Worm (Caenorhabditis elegans) whole organism, L4 larva: Measurements from ENCODE around the gene set-24.

Experiments used
- D1046.2 ChIP-seq: fragments of 200-800 bp; sonication (Bioruptor generic); IDR thresholded peaks from 2 replicates; pipeline ENCODE4 v1.3.6; 2022; ENCODE audit warnings: missing genetic modification characterization, missing compliant biosample characterization
- F37D6.2 ChIP-seq: sonication (generic microtip); optimal IDR thresholded peaks from 2 replicates; lab custom pipeline; 2016; ENCODE audit warnings: mild to moderate bottlenecking, missing genetic modification characterization, missing compliant biosample characterization
- T26A8.4 ChIP-seq: fragments of 200-800 bp; sonication (Bioruptor generic); IDR thresholded peaks from 2 replicates; pipeline ENCODE4 v1.3.6; 2022; ENCODE audit warnings: missing genetic modification characterization, missing compliant biosample characterization
- Y5F2A.4 ChIP-seq: fragments of 200-800 bp; sonication (Bioruptor generic); optimal IDR thresholded peaks from 2 replicates; lab custom pipeline; 2018; ENCODE audit warnings: mild to moderate bottlenecking, missing genetic modification characterization, missing compliant biosample characterization
- aha-1 ChIP-seq: fragments of 150-350 bp; peaks from one replicate; lab custom pipeline; 2014; ENCODE audit warnings: missing biosample characterization, missing genetic modification characterization
- attf-4 ChIP-seq: sonication (generic microtip); optimal IDR thresholded peaks from 3 replicates; lab custom pipeline; 2017; ENCODE audit warnings: missing biosample characterization, missing genetic modification characterization
- ceh-28 ChIP-seq: fragments of 150-350 bp; optimal IDR thresholded peaks from 2 replicates; lab custom pipeline; 2014; ENCODE audit warnings: missing biosample characterization, missing genetic modification reagents, missing genetic modification characterization
- cey-2 ChIP-seq: sonication (generic microtip); optimal IDR thresholded peaks from 3 replicates; lab custom pipeline; 2017; ENCODE audit warnings: missing genetic modification characterization, mild to moderate bottlenecking, missing compliant biosample characterization, antibody characterized with exemption, borderline replicate concordance; ENCODE audit not compliant: insufficient read depth
- ctbp-1 ChIP-seq: fragments of 200-800 bp; sonication (Bioruptor generic); IDR thresholded peaks from 2 replicates; pipeline ENCODE4 v1.3.6; 2022; ENCODE audit warnings: missing genetic modification reagents, missing genetic modification characterization, missing compliant biosample characterization
- daf-16 ChIP-seq, 3 experiments: sonication (generic microtip); optimal IDR thresholded peaks; 2 replicates each; lab custom pipeline; 2016 to 2017; ENCODE audit warnings: missing genetic modification characterization in 3 of 3, missing genetic modification reagents in 3 of 3, mild to moderate bottlenecking in 2 of 3, missing compliant biosample characterization in 2 of 3, missing biosample characterization in 1 of 3, moderate library complexity in 1 of 3
- dmd-9 ChIP-seq: fragments of 200-800 bp; sonication (Bioruptor generic); IDR thresholded peaks from 2 replicates; pipeline ENCODE4 v1.3.6; 2022; ENCODE audit warnings: missing genetic modification reagents, missing genetic modification characterization, missing compliant biosample characterization
- dpl-1 ChIP-seq: fragments of 150-350 bp; optimal IDR thresholded peaks from 2 replicates; lab custom pipeline; 2014; ENCODE audit warnings: missing biosample characterization, missing genetic modification reagents, missing genetic modification characterization
- duxl-1 ChIP-seq: sonication (generic microtip); optimal IDR thresholded peaks from 2 replicates; lab custom pipeline; 2016; ENCODE audit warnings: mild to moderate bottlenecking, missing genetic modification characterization, moderate library complexity, missing compliant biosample characterization; ENCODE audit not compliant: poor library complexity
- dve-1 ChIP-seq: sonication (generic microtip); optimal IDR thresholded peaks from 2 replicates; lab custom pipeline; 2017; ENCODE audit warnings: antibody characterized with exemption, mild to moderate bottlenecking, missing genetic modification characterization, missing compliant biosample characterization; ENCODE audit not compliant: insufficient read depth
- fkh-10 ChIP-seq: fragments of 150-350 bp; optimal IDR thresholded peaks from 2 replicates; lab custom pipeline; 2014; ENCODE audit warnings: missing biosample characterization, missing genetic modification reagents, missing genetic modification characterization
- hif-1 ChIP-seq, 2 experiments: sonication (generic microtip); optimal IDR thresholded peaks; 2 replicates each; lab custom pipeline; 2016 to 2017; ENCODE audit warnings: missing compliant biosample characterization in 2 of 2, missing genetic modification characterization in 2 of 2, missing genetic modification reagents in 2 of 2, missing genotype in 2 of 2, mild to moderate bottlenecking in 1 of 2
- hlh-11 ChIP-seq: fragments of 200-800 bp; sonication (Bioruptor generic); optimal IDR thresholded peaks from 2 replicates; lab custom pipeline; 2018; ENCODE audit warnings: mild to moderate bottlenecking, missing genetic modification characterization, missing compliant biosample characterization
- hlh-30 ChIP-seq: sonication (generic microtip); optimal IDR thresholded peaks from 2 replicates; lab custom pipeline; 2017; ENCODE audit warnings: antibody characterized with exemption, mild to moderate bottlenecking, missing genetic modification characterization, missing compliant biosample characterization; ENCODE audit not compliant: insufficient read depth
- hmg-1.1 ChIP-seq: fragments of 200-800 bp; sonication (Bioruptor generic); IDR thresholded peaks from 2 replicates; pipeline ENCODE4 v1.3.6; 2022; ENCODE audit warnings: missing genetic modification reagents, missing genetic modification characterization, missing compliant biosample characterization
- jun-1 ChIP-seq: fragments of 150-350 bp; optimal IDR thresholded peaks from 2 replicates; lab custom pipeline; 2014; ENCODE audit warnings: missing biosample characterization, missing genetic modification reagents, missing genetic modification characterization
- lim-7 ChIP-seq: fragments of 200-800 bp; sonication (Bioruptor generic); IDR thresholded peaks from 2 replicates; pipeline ENCODE4 v1.3.6; 2022; ENCODE audit warnings: missing genetic modification characterization, missing compliant biosample characterization
- lin-1 ChIP-seq: fragments of 200-800 bp; sonication (Bioruptor generic); IDR thresholded peaks from 2 replicates; pipeline ENCODE4 v1.3.6; 2022; ENCODE audit warnings: missing genetic modification reagents, missing genetic modification characterization, missing compliant biosample characterization
- lin-13 ChIP-seq: fragments of 150-350 bp; optimal IDR thresholded peaks from 2 replicates; lab custom pipeline; 2014; ENCODE audit warnings: missing biosample characterization, missing genetic modification reagents, missing genetic modification characterization
- lsy-2 ChIP-seq, 2 experiments: fragments of 150-350 bp in 1 of 2; sonication (generic microtip) in 1 of 2; optimal IDR thresholded peaks; 2 replicates each; lab custom pipeline; 2014 to 2017; ENCODE audit warnings: missing biosample characterization in 2 of 2, missing genetic modification characterization in 2 of 2
- madf-9 ChIP-seq: fragments of 200-800 bp; sonication (Bioruptor generic); conservative IDR thresholded peaks from 2 replicates; pipeline ENCODE4 v1.3.6; 2022; ENCODE audit warnings: missing genetic modification reagents, missing genetic modification characterization, missing compliant biosample characterization
- mdl-1 ChIP-seq, 2 experiments: fragments of 150-350 bp in 1 of 2; sonication (generic microtip) in 1 of 2; optimal IDR thresholded peaks; 2 replicates each; lab custom pipeline; 2014 to 2017; ENCODE audit warnings: missing biosample characterization in 2 of 2, missing genetic modification characterization in 2 of 2
- mdt-29 ChIP-seq: fragments of 200-800 bp; sonication (Bioruptor generic); IDR thresholded peaks from 2 replicates; pipeline ENCODE4 v1.3.6; 2022; ENCODE audit warnings: missing genetic modification reagents, missing genetic modification characterization, missing compliant biosample characterization
- mxl-3 ChIP-seq: fragments of 200-800 bp; sonication (Bioruptor generic); optimal IDR thresholded peaks from 2 replicates; lab custom pipeline; 2018; ENCODE audit warnings: mild to moderate bottlenecking, missing genetic modification characterization, missing compliant biosample characterization
- nhr-10 ChIP-seq: fragments of 150-350 bp; optimal IDR thresholded peaks from 2 replicates; lab custom pipeline; 2014; ENCODE audit warnings: missing biosample characterization, missing genetic modification characterization
- nhr-11 ChIP-seq: fragments of 150-350 bp; optimal IDR thresholded peaks from 2 replicates; lab custom pipeline; 2014; ENCODE audit warnings: missing biosample characterization, missing genetic modification characterization
- nhr-41 ChIP-seq: fragments of 200-800 bp; sonication (Bioruptor generic); IDR thresholded peaks from 2 replicates; pipeline ENCODE4 v1.3.6; 2022; ENCODE audit warnings: missing genetic modification reagents, missing genetic modification characterization, missing compliant biosample characterization
- nhr-42 ChIP-seq: fragments of 200-800 bp; sonication (Bioruptor generic); IDR thresholded peaks from 2 replicates; pipeline ENCODE4 v1.3.6; 2022; ENCODE audit warnings: missing genetic modification characterization, missing compliant biosample characterization
- nhr-48 ChIP-seq: sonication (generic microtip); optimal IDR thresholded peaks from 2 replicates; lab custom pipeline; 2016; ENCODE audit warnings: mild to moderate bottlenecking, missing genetic modification characterization, missing compliant biosample characterization
- nhr-6 ChIP-seq: fragments of 150-350 bp; optimal IDR thresholded peaks from 2 replicates; lab custom pipeline; 2014; ENCODE audit warnings: missing biosample characterization, missing genetic modification characterization
- nhr-76 ChIP-seq: fragments of 150-350 bp; optimal IDR thresholded peaks from 2 replicates; lab custom pipeline; 2014; ENCODE audit warnings: missing biosample characterization, missing genetic modification characterization
- rbr-2 ChIP-seq: sonication (generic microtip); optimal IDR thresholded peaks from 2 replicates; lab custom pipeline; 2016; ENCODE audit warnings: missing genotype, missing genetic modification characterization, missing compliant biosample characterization
- saeg-2 ChIP-seq: fragments of 200-800 bp; sonication (Bioruptor generic); IDR thresholded peaks from 2 replicates; pipeline ENCODE4 v1.3.6; 2022; ENCODE audit warnings: missing genetic modification reagents, missing genetic modification characterization, missing compliant biosample characterization
- sdz-12 ChIP-seq: fragments of 200-800 bp; sonication (Bioruptor generic); optimal IDR thresholded peaks from 2 replicates; lab custom pipeline; 2018; ENCODE audit warnings: mild to moderate bottlenecking, missing genetic modification characterization, missing compliant biosample characterization
- set-16 ChIP-seq: fragments of 200-800 bp; sonication (Bioruptor generic); IDR thresholded peaks from 2 replicates; pipeline ENCODE4 v1.3.6; 2022; ENCODE audit warnings: missing genetic modification reagents, missing genetic modification characterization, missing compliant biosample characterization
- snpc-1.2 ChIP-seq: fragments of 200-800 bp; sonication (Bioruptor generic); IDR thresholded peaks from 2 replicates; pipeline ENCODE4 v1.3.6; 2022; ENCODE audit warnings: missing genetic modification reagents, missing genetic modification characterization, missing compliant biosample characterization
- unc-62 ChIP-seq, 3 experiments: fragments of 150-350 bp in 1 of 3; sonication (generic microtip); optimal IDR thresholded peaks in 2 of 3; peaks in 1 of 3; 1 replicate in 1 of 3; 2 replicates in 2 of 3; lab custom pipeline; 2014 to 2017; ENCODE audit warnings: missing biosample characterization in 3 of 3, missing genetic modification characterization in 3 of 3, missing genetic modification reagents in 3 of 3, missing genotype in 1 of 3
- zag-1 ChIP-seq: fragments of 150-350 bp; optimal IDR thresholded peaks from 2 replicates; lab custom pipeline; 2014; ENCODE audit warnings: missing biosample characterization, missing genetic modification characterization
- zfp-2 ChIP-seq: sonication (generic microtip); optimal IDR thresholded peaks from 2 replicates; lab custom pipeline; 2016; ENCODE audit warnings: mild to moderate bottlenecking, missing genetic modification characterization, missing compliant biosample characterization
- zip-11 ChIP-seq: fragments of 200-800 bp; sonication (Bioruptor generic); IDR thresholded peaks from 2 replicates; pipeline ENCODE4 v1.3.6; 2022; ENCODE audit warnings: missing genetic modification characterization, missing compliant biosample characterization
- ztf-11 ChIP-seq: fragments of 150-350 bp; optimal IDR thresholded peaks from 2 replicates; lab custom pipeline; 2014; ENCODE audit warnings: missing biosample characterization, missing genetic modification characterization
- ztf-7 ChIP-seq: fragments of 150-350 bp; optimal IDR thresholded peaks from 2 replicates; lab custom pipeline; 2014; ENCODE audit warnings: missing biosample characterization, missing genetic modification characterization

The set-24 gene

ce11 chrII:12107840-12108239 lies 22.9 kb downstream of the set-24 start, which contains the start of gene Y17G7B.18 (continued):
- TF ChIP-seq unc-62 (GFP tag; optimal IDR thresholded peaks at IDR 0.05 in 1 of 2; lab: Kevin White, UChicago) (peak in 1 of 2 experiments; percentile 87), unc-62 (tag; optimal IDR thresholded peaks at IDR 0.05; lab: Kevin White, UChicago) (no peak), lim-7 (GFP tag; lab: Robert Waterston, UW) (no peak), snpc-1.2 (GFP tag; lab: Robert Waterston, UW) (no peak), lsy-2 (tag; optimal IDR thresholded peaks at IDR 0.05; lab: Kevin White, UChicago) (peak in 1 of 2 experiments; percentile 83), F37D6.2 (tag; lab: Kevin White, UChicago) (peak; percentile 1), rbr-2 (tag; lab: Kevin White, UChicago) (peak; percentile 48), sdz-12 (GFP tag; lab: Kevin White, UChicago) (no peak), fkh-10 (peak; percentile 62), nhr-41 (GFP tag; lab: Robert Waterston, UW) (no peak)
- TF ChIP-seq, all 104 proteins: peak for 18

DNA sequence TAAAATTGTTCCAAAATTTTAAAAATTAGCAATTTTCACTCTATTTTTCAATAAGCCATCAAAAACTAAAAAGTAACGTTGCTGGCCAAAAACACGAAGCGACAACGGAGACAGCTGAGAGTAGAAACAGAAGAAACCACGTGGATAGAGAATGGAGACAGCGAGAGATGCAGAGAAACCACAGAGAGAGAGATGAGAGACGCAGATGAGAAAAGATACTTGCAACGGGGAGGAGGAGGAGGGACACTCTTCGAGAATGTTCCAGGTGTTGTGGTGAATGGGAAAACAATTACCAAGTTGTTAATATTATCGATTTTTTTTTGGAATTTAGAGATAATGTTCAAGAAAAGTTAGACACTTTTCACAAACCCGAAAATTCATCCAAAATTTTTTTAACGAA lies 28.4 kb downstream of the set-24 start:
- peak; percentile 96 for TF ChIP-seq mxl-3
- TF ChIP-seq dmd-9: peak; percentile 51; the same call in 1 of the 2 replicates
- peak; percentile 89 for TF ChIP-seq nhr-48 (tag; lab: Kevin White, UChicago)
- no peak for TF ChIP-seq zip-11
- peak; percentile 74 for TF ChIP-seq F37D6.2 (tag; lab: Kevin White, UChicago)
- TF ChIP-seq D1046.2 (GFP tag; lab: Robert Waterston, UW): 0 out of 2 replicates have a peak, but pooled peaks have one; percentile 35
- peak; percentile 91 for TF ChIP-seq nhr-6 (tag; lab: Kevin White, UChicago)
- TF ChIP-seq jun-1 (tag; lab: Kevin White, UChicago): peak; percentile 58
- TF ChIP-seq hlh-30 (tag; lab: Kevin White, UChicago): peak; percentile 98
- peak; percentile 55 for TF ChIP-seq duxl-1 (tag; lab: Kevin White, UChicago)
- peak; percentile 97 for TF ChIP-seq nhr-11 (tag; lab: Kevin White, UChicago)
- TF ChIP-seq dve-1: peak; percentile 98
- TF ChIP-seq ctbp-1 (GFP tag; lab: Robert Waterston, UW): 0 out of 2 replicates have a peak, but pooled peaks have one; percentile 44
- TF ChIP-seq T26A8.4 (GFP tag; lab: Robert Waterston, UW): peak; percentile 91
- TF ChIP-seq fkh-10: peak; percentile 17
- peak; percentile 51 for TF ChIP-seq nhr-76 (tag; lab: Kevin White, UChicago)
- TF ChIP-seq attf-4 (tag; lab: Kevin White, UChicago): no peak
- peak; percentile 62 to 87 for TF ChIP-seq hif-1 (tag; optimal IDR thresholded peaks at IDR 0.05; lab: Kevin White, UChicago)
- TF ChIP-seq cey-2 (tag; lab: Kevin White, UChicago): peak; percentile 48
- TF ChIP-seq mdt-29: peak; percentile 98
- peak; percentile 67 for TF ChIP-seq ceh-28 (tag; lab: Kevin White, UChicago)
- 0 out of 2 replicates have a peak, but pooled peaks have one; percentile 30 for TF ChIP-seq lin-1 (GFP tag; lab: Robert Waterston, UW)
- TF ChIP-seq aha-1 (tag; lab: Kevin White, UChicago): peak; percentile 98
- peak; percentile 94 to 99 for TF ChIP-seq mdl-1 (tag; optimal IDR thresholded peaks at IDR 0.05; lab: Kevin White, UChicago)
- TF ChIP-seq ztf-7 (tag; lab: Kevin White, UChicago): peak; percentile 82
- peak; percentile 80 for TF ChIP-seq dpl-1 (GFP tag; lab: Kevin White, UChicago)
- TF ChIP-seq madf-9 (GFP tag; lab: Robert Waterston, UW): no peak
- TF ChIP-seq hmg-1.1 (GFP tag; lab: Robert Waterston, UW): peak; percentile 96
- TF ChIP-seq zag-1: no peak
- TF ChIP-seq daf-16 (GFP tag; optimal IDR thresholded peaks at IDR 0.05; lab: Kevin White, UChicago): peak; percentile 78 to 97
- peak; percentile 94 for TF ChIP-seq daf-16 (tag; optimal IDR thresholded peaks at IDR 0.05; lab: Kevin White, UChicago)
- TF ChIP-seq zfp-2: peak; percentile 41
- TF ChIP-seq hlh-11 (tag; lab: Kevin White, UChicago): peak; percentile 99
- peak; percentile 17 for TF ChIP-seq Y5F2A.4
- peak; percentile 70 for TF ChIP-seq set-16 (GFP tag; lab: Robert Waterston, UW)
- 0 out of 2 replicates have a peak, but pooled peaks have one; percentile 39 for TF ChIP-seq saeg-2 (GFP tag; lab: Robert Waterston, UW)
- TF ChIP-seq ztf-11 (tag; lab: Kevin White, UChicago): no peak
- TF ChIP-seq unc-62 (GFP tag; optimal IDR thresholded peaks at IDR 0.05 in 1 of 2; lab: Kevin White, UChicago): peak in 1 of 2 experiments; percentile 99
- no peak for TF ChIP-seq unc-62 (tag; optimal IDR thresholded peaks at IDR 0.05; lab: Kevin White, UChicago)
- TF ChIP-seq nhr-10: peak; percentile 85
- TF ChIP-seq nhr-42: peak; percentile 63; the same call in 1 of the 2 replicates
- TF ChIP-seq lin-13 (GFP tag; lab: Kevin White, UChicago): peak; percentile 69
